Fruit fly (Drosophila melanogaster): ENCODE results near the gene Xport-A.

- TF ChIP-seq CG10348 (GFP tag; IDR thresholded peaks at IDR 0.05): no peak
- TF ChIP-seq EcR (GFP tag; optimal IDR thresholded peaks at IDR 0.05): no peak
- no peak for TF ChIP-seq CG34367 (tag; optimal IDR thresholded peaks at IDR 0.05)
- TF ChIP-seq CG4496 (GFP tag; IDR thresholded peaks at IDR 0.05): no peak
- no peak for TF ChIP-seq CG9948 (tag; optimal IDR thresholded peaks at IDR 0.05)
These were observed 12.9 kb downstream of the Xport-A start for dm6 chr3R:19902328-19902727.

Measured in whole organism, pupa.